Worm (Caenorhabditis elegans) whole organism, young adult: Measurements from ENCODE around the gene egas-2.

ENCODE experiments used
- B0336.3 ChIP-seq: fragments of 200-800 bp; sonication (Bioruptor generic); IDR thresholded peaks from 2 replicates; pipeline ENCODE4 v1.3.6; 2022; ENCODE audit warnings: missing genetic modification characterization, missing compliant biosample characterization
- C06A6.2 ChIP-seq: fragments of 200-800 bp; sonication (Bioruptor generic); conservative IDR thresholded peaks from 2 replicates; pipeline ENCODE4 v1.3.6; 2022; ENCODE audit warnings: missing genetic modification characterization, missing compliant biosample characterization
- F22D6.2 ChIP-seq: sonication (generic microtip); optimal IDR thresholded peaks from 2 replicates; lab custom pipeline; 2016; ENCODE audit warnings: mild to moderate bottlenecking, missing genetic modification characterization, missing compliant biosample characterization
- F49E8.2 ChIP-seq: sonication (generic microtip); optimal IDR thresholded peaks from 3 replicates; lab custom pipeline; 2017; ENCODE audit warnings: missing genetic modification characterization, mild to moderate bottlenecking, missing compliant biosample characterization, antibody characterized with exemption, moderate library complexity; ENCODE audit not compliant: insufficient read depth
- F55B11.4 ChIP-seq: sonication (generic microtip); optimal IDR thresholded peaks from 2 replicates; lab custom pipeline; 2016; ENCODE audit warnings: missing compliant biosample characterization, missing genetic modification characterization, borderline replicate concordance; ENCODE audit not compliant: insufficient read depth
- F57A8.1 ChIP-seq: fragments of 200-800 bp; sonication (Bioruptor generic); optimal IDR thresholded peaks from 2 replicates; lab custom pipeline; 2018; ENCODE audit warnings: mild to moderate bottlenecking, missing genetic modification characterization, moderate library complexity, missing compliant biosample characterization
- T26A5.8 ChIP-seq: sonication (generic microtip); optimal IDR thresholded peaks from 2 replicates; lab custom pipeline; 2016; ENCODE audit warnings: missing genetic modification characterization, missing compliant biosample characterization
- Y79H2A.3 ChIP-seq: fragments of 200-800 bp; sonication (Bioruptor generic); conservative IDR thresholded peaks from 2 replicates; pipeline ENCODE4 v1.3.6; 2022; ENCODE audit warnings: missing genetic modification reagents, missing genetic modification characterization, missing compliant biosample characterization
- atf-7 ChIP-seq: sonication (generic microtip); optimal IDR thresholded peaks from 2 replicates; lab custom pipeline; 2017; ENCODE audit warnings: mild to moderate bottlenecking, missing genetic modification characterization, missing compliant biosample characterization
- attf-3 ChIP-seq: fragments of 200-800 bp; sonication (Bioruptor generic); conservative IDR thresholded peaks from 2 replicates; pipeline ENCODE4 v1.3.6; 2022; ENCODE audit warnings: missing genetic modification reagents, missing genetic modification characterization, missing compliant biosample characterization
- attf-6 ChIP-seq: fragments of 200-800 bp; sonication (Bioruptor generic); IDR thresholded peaks from 2 replicates; pipeline ENCODE4 v1.3.6; 2022; ENCODE audit warnings: missing genetic modification reagents, missing genetic modification characterization, missing compliant biosample characterization
- ceh-40 ChIP-seq: fragments of 200-800 bp; sonication (Bioruptor generic); IDR thresholded peaks from 2 replicates; pipeline ENCODE4 v1.3.6; 2022; ENCODE audit warnings: missing genetic modification characterization, missing compliant biosample characterization
- chd-7 ChIP-seq: sonication (generic microtip); optimal IDR thresholded peaks from 2 replicates; lab custom pipeline; 2016; ENCODE audit warnings: mild to moderate bottlenecking, missing genetic modification characterization, moderate library complexity, missing compliant biosample characterization
- dpff-1 ChIP-seq: sonication (generic microtip); optimal IDR thresholded peaks from 2 replicates; lab custom pipeline; 2017; ENCODE audit warnings: mild to moderate bottlenecking, missing genetic modification characterization, missing compliant biosample characterization
- efl-1 ChIP-seq: fragments of 150-350 bp; optimal IDR thresholded peaks from 2 replicates; lab custom pipeline; 2014; ENCODE audit warnings: missing biosample characterization, missing genetic modification reagents, missing genetic modification characterization
- egl-18 ChIP-seq: fragments of 200-800 bp; sonication (Bioruptor generic); IDR thresholded peaks from 2 replicates; pipeline ENCODE4 v1.3.6; 2022; ENCODE audit warnings: missing genetic modification reagents, missing genetic modification characterization, missing compliant biosample characterization
- egrh-3 ChIP-seq: fragments of 200-800 bp; sonication (Bioruptor generic); IDR thresholded peaks from 2 replicates; pipeline ENCODE4 v1.3.6; 2022; ENCODE audit warnings: missing genetic modification reagents, missing genetic modification characterization, missing compliant biosample characterization
- him-1 ChIP-seq: sonication (generic microtip); optimal IDR thresholded peaks from 2 replicates; lab custom pipeline; 2016; ENCODE audit warnings: missing genotype, missing genetic modification reagents, missing genetic modification characterization, missing compliant biosample characterization
- hmg-20 ChIP-seq: fragments of 200-800 bp; sonication (Bioruptor generic); IDR thresholded peaks from 2 replicates; pipeline ENCODE4 v1.3.6; 2022; ENCODE audit warnings: missing genetic modification reagents, missing genetic modification characterization, missing compliant biosample characterization
- lir-1 ChIP-seq: fragments of 200-800 bp; sonication (Bioruptor generic); conservative IDR thresholded peaks from 2 replicates; pipeline ENCODE4 v1.3.6; 2022; ENCODE audit warnings: missing genetic modification reagents, missing genetic modification characterization, missing compliant biosample characterization
- madf-3 ChIP-seq: fragments of 200-800 bp; sonication (Bioruptor generic); IDR thresholded peaks from 2 replicates; pipeline ENCODE4 v1.3.6; 2022; ENCODE audit warnings: missing genetic modification reagents, missing genetic modification characterization, missing compliant biosample characterization
- nfya-2 ChIP-seq: fragments of 200-800 bp; sonication (Bioruptor generic); IDR thresholded peaks from 2 replicates; pipeline ENCODE4 v1.3.6; 2022; ENCODE audit warnings: missing genetic modification reagents, missing genetic modification characterization, missing compliant biosample characterization
- nfyb-1 ChIP-seq: fragments of 200-800 bp; sonication (Bioruptor generic); IDR thresholded peaks from 2 replicates; pipeline ENCODE4 v1.3.6; 2022; ENCODE audit warnings: missing genetic modification reagents, missing genetic modification characterization, missing compliant biosample characterization
- nhr-27 ChIP-seq: fragments of 200-800 bp; sonication (Bioruptor generic); optimal IDR thresholded peaks from 2 replicates; lab custom pipeline; 2018; ENCODE audit warnings: mild to moderate bottlenecking, missing genetic modification characterization, moderate library complexity, missing compliant biosample characterization
- nhr-90 ChIP-seq: sonication (generic microtip); optimal IDR thresholded peaks from 2 replicates; lab custom pipeline; 2016; ENCODE audit warnings: missing genotype, mild to moderate bottlenecking, missing genetic modification characterization, missing compliant biosample characterization
- pha-4 ChIP-seq: fragments of 150-350 bp; sonication (generic microtip); optimal IDR thresholded peaks from 2 replicates; lab custom pipeline; 2014; ENCODE audit warnings: missing biosample characterization, missing genetic modification reagents, missing genetic modification characterization
- tbp1 ChIP-seq: fragments of 200-800 bp; sonication (Bioruptor generic); optimal IDR thresholded peaks from 2 replicates; lab custom pipeline; 2018; ENCODE audit warnings: mild to moderate bottlenecking, missing genetic modification characterization, missing compliant biosample characterization
- zfh-2 ChIP-seq: fragments of 200-800 bp; sonication (Bioruptor generic); conservative IDR thresholded peaks from 2 replicates; pipeline ENCODE4 v1.3.6; 2022; ENCODE audit warnings: missing genetic modification reagents, missing genetic modification characterization, missing compliant biosample characterization
- ztf-25 ChIP-seq: fragments of 200-800 bp; sonication (Bioruptor generic); IDR thresholded peaks from 2 replicates; pipeline ENCODE4 v1.3.6; 2022; ENCODE audit warnings: missing genetic modification reagents, missing genetic modification characterization, missing compliant biosample characterization

Gene egas-2

DNA sequence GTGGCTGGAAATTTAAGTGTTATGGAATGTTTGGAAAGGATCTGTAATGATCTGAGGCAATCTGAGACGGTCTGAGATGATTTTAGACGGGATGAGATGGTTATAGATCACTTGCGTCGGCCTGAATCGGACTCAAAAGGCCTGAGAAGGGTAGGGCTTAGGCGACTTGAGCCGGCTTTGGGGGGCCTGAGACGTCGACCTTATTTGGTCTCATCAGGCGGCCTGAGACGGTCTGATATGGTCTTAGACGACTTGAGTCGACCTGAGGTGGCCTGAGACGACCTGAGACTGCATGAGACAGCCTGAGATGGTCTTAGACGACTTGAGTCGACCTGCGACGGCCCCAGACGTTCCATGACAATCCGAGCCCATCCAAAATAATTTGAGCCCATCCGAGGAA lies 6.2 kb downstream of the egas-2 start:
- peak; percentile 58 for TF ChIP-seq zfh-2
- no peak for TF ChIP-seq atf-7

DNA sequence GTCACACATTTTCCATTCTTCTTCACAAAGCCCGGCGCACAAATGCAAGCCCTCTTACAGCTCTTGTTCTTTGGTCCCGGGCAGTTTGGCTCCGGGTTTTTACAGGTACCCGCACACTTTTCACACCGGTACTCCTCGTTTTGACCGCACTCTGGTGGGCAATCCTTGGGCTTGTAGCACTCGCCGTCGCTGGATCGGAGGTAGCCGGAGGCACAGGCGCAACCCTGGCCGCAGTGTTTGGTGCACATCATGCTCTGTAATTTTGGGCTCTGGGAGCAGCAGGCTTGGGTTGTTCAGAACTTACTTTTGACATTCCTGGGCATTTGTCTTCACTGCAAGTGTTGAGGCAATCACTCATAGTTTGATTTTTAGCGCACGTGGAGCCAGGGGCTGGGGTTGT lies 7.2 kb downstream of the egas-2 start:
- TF ChIP-seq zfh-2 (peak; percentile 63), egrh-3 (GFP tag; lab: Robert Waterston, UW) (no peak)
- TF ChIP-seq, all 124 proteins: peak for 1

ce11 chrV:18658914-18659313 lies 8.8 kb downstream of the egas-2 start:
- TF ChIP-seq ztf-25 (0 out of 2 replicates have a peak, but pooled peaks have one; percentile 36), F57A8.1 (GFP tag; lab: Kevin White, UChicago) (no peak), dpff-1 (tag; lab: Kevin White, UChicago) (no peak), zfh-2 (peak; percentile 77)

ce11 chrV:18662333-18662732 lies 12.2 kb downstream of the egas-2 start:
- TF ChIP-seq madf-3 (GFP tag; lab: Robert Waterston, UW) (no peak), tbp1 (GFP tag; lab: Kevin White, UChicago) (no peak)

- no peak for TF ChIP-seq attf-6
- TF ChIP-seq hmg-20 (GFP tag; lab: Robert Waterston, UW): no peak
- TF ChIP-seq nhr-27: no peak
- no peak for TF ChIP-seq F49E8.2
Measured at ce11 chrV:18664026-18664425, 13.9 kb downstream of the egas-2 start, which contains the start of gene Y69H2.3. Gene Y69H2.3, minus strand, starts transcription at chrV:18664126.

DNA sequence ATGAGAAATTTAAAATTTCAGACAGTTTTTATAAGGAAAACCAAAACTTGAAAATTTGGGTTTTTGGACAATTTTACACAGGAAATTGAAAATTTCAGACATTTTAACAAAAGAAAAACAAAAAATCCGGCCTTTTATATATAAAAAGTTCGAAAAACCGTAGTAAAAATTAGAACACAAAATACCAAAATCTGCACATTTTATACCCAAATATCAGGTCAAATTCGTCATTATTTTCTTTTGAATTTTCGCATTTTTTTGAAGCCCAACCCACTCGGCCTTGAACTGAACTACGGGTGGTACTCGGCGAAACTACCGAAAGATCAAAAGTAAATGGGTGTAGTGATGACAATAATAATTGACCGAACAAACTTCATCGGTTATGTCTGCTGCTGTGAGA lies 17.0 kb downstream of the egas-2 start:
- no peak for TF ChIP-seq efl-1 (GFP tag; lab: Kevin White, UChicago)
- no peak for TF ChIP-seq egl-18
- no peak for TF ChIP-seq nfyb-1
- TF ChIP-seq T26A5.8 (tag; lab: Kevin White, UChicago): no peak
- no peak for TF ChIP-seq F22D6.2 (tag; lab: Kevin White, UChicago)
- TF ChIP-seq dpff-1 (tag; lab: Kevin White, UChicago): no peak
- no peak for TF ChIP-seq ceh-40 (GFP tag; lab: Robert Waterston, UW)
- no peak for TF ChIP-seq attf-6
- no peak for TF ChIP-seq F57A8.1 (GFP tag; lab: Kevin White, UChicago)
- no peak for TF ChIP-seq Y79H2A.3
- TF ChIP-seq nhr-90 (tag; lab: Kevin White, UChicago): no peak
- TF ChIP-seq him-1 (tag; lab: Kevin White, UChicago): no peak
- no peak for TF ChIP-seq F55B11.4 (tag; lab: Kevin White, UChicago)
- no peak for TF ChIP-seq chd-7 (tag; lab: Kevin White, UChicago)
- no peak for TF ChIP-seq attf-3 (GFP tag; lab: Robert Waterston, UW)
- no peak for TF ChIP-seq pha-4 (tag; lab: Kevin White, UChicago)
- TF ChIP-seq C06A6.2 (GFP tag; lab: Robert Waterston, UW): no peak
- no peak for TF ChIP-seq lir-1 (GFP tag; lab: Robert Waterston, UW)
- TF ChIP-seq nfya-2 (GFP tag; lab: Robert Waterston, UW): no peak

DNA sequence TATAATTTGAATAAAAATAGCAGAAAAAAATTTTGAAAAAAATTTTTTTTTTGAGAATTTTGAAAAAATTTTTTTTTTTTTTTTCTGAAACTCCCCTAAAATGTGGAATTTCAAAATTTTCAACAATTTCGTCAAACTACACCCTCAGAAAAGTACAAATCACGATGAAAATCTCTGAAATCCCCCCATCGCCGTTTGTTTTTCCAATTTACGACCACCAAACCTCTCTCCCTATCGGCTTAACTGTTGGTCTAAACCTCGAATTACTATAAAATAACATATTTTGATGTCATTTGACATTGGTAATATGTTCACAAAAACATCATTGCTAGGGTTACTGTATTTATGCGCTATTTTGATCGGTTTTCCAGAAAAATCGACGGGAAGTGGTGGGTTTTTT lies 19.9 kb downstream of the egas-2 start, which contains the start of gene Y69H2.10:
Gene Y69H2.10 (plus strand): TSS at position 301 of the 400 bp plus-strand sequence.
- TF ChIP-seq B0336.3 (GFP tag; lab: Robert Waterston, UW): no peak
